Fruit fly (Drosophila melanogaster): ENCODE data around the gene CanA1.

The CanA1 gene

DNA sequence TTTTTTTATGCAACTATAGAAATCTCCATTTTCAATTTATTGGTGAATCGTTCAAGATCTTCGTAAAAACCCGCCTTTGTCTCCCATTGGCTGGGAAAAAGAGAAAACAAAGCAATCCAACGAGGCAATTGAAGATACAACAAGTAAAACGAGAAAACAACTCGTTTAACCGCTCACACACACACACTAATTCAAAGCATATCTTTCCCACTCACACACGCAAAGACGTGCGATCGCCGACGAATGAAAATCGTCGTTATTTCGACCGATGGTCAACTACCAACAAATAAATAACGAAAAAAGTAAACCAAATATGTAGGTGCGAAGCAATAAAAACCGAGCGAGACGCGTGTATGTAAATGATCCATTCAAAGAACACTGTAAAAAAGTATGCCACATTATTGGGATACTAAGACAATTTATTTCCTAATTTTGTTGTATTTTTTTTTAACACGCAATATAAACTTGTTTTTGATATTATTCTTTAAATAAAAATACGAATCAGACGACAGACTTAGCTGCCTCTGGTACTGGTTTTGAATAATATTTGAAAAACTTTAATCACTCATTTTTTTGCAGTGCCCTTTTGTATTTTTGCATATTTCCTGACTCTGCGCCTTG is 23.3 kb downstream of the CanA1 start (continued):
- no peak for TF ChIP-seq hkb (optimal IDR thresholded peaks at IDR 0.05)
- no peak for TF ChIP-seq hkb (GFP tag; IDR thresholded peaks at IDR 0.05)
- no peak for TF ChIP-seq CG9727 (GFP tag; optimal IDR thresholded peaks at IDR 0.05)
- TF ChIP-seq wdn (GFP tag; IDR thresholded peaks at IDR 0.05), result no peak
- peak; percentile 87 for TF ChIP-seq sens (GFP tag)
- TF ChIP-seq CG7839 (tag; optimal IDR thresholded peaks at IDR 0.05), result no peak
- TF ChIP-seq CG42726 (GFP tag; IDR thresholded peaks at IDR 0.05; ENCODE audit: partially characterized antibody), result no peak
- TF ChIP-seq B-H1 (GFP tag; IDR thresholded peaks at IDR 0.05), result no peak
- TF ChIP-seq rib (GFP tag; IDR thresholded peaks at IDR 0.05), result no peak
- TF ChIP-seq knrl (GFP tag; IDR thresholded peaks at IDR 0.05; ENCODE audit: partially characterized antibody), result no peak
- TF ChIP-seq D19A (tag; optimal IDR thresholded peaks at IDR 0.05), result no peak
- no peak for TF ChIP-seq Ravus (GFP tag; IDR thresholded peaks at IDR 0.05)
- no peak for TF ChIP-seq sisA (GFP tag; IDR thresholded peaks at IDR 0.05)
- no peak for TF ChIP-seq zfh2 (GFP tag; optimal IDR thresholded peaks at IDR 0.05)
- TF ChIP-seq pita (GFP tag; optimal IDR thresholded peaks at IDR 0.05), result no peak
- peak; percentile 68 for TF ChIP-seq gem (tag; optimal IDR thresholded peaks at IDR 0.05)
- TF ChIP-seq nerfin-2 (GFP tag; IDR thresholded peaks at IDR 0.05; ENCODE audit: partially characterized antibody), result no peak
- TF ChIP-seq CG13624 (GFP tag; optimal IDR thresholded peaks at IDR 0.05), result no peak
- TF ChIP-seq vvl (GFP tag; IDR thresholded peaks at IDR 0.05), result peak; percentile 50
- no peak for TF ChIP-seq Gug (GFP tag; IDR thresholded peaks at IDR 0.05)
- TF ChIP-seq Camta (GFP tag; optimal IDR thresholded peaks at IDR 0.05), result no peak
- no peak for TF ChIP-seq CG7963 (GFP tag; IDR thresholded peaks at IDR 0.05; ENCODE audit: partially characterized antibody)
- no peak for TF ChIP-seq sens-2 (GFP tag; IDR thresholded peaks at IDR 0.05)
- TF ChIP-seq CG4820 (GFP tag; optimal IDR thresholded peaks at IDR 0.05), result no peak
- no peak for TF ChIP-seq Mad (GFP tag; optimal IDR thresholded peaks at IDR 0.05)
- peak; percentile 1 for TF ChIP-seq CG8924 (tag; optimal IDR thresholded peaks at IDR 0.05)
- no peak for TF ChIP-seq tna (GFP tag; IDR thresholded peaks at IDR 0.05; ENCODE audit: partially characterized antibody)
- TF ChIP-seq pho (GFP tag; optimal IDR thresholded peaks at IDR 0.05), result no peak
- TF ChIP-seq wek (GFP tag; optimal IDR thresholded peaks at IDR 0.05), result no peak
- no peak for TF ChIP-seq MTF-1 (GFP tag; optimal IDR thresholded peaks at IDR 0.05; ENCODE audit: borderline replicate concordance)
- TF ChIP-seq CG7786 (GFP tag; optimal IDR thresholded peaks at IDR 0.05), result no peak
- TF ChIP-seq Usf (GFP tag; optimal IDR thresholded peaks at IDR 0.05), result no peak
- TF ChIP-seq stwl (tag; optimal IDR thresholded peaks at IDR 0.05), result no peak
- no peak for TF ChIP-seq bcd (GFP tag; optimal IDR thresholded peaks at IDR 0.05)
- TF ChIP-seq prd (optimal IDR thresholded peaks at IDR 0.05), result no peak
- peak; percentile 43; the same call in 1 of the 3 replicates for TF ChIP-seq prd (GFP tag; IDR thresholded peaks at IDR 0.05)
- TF ChIP-seq p53 (GFP tag; optimal IDR thresholded peaks at IDR 0.05), result no peak
- TF ChIP-seq bowl (GFP tag; IDR thresholded peaks at IDR 0.05), result no peak
- TF ChIP-seq CG16779 (GFP tag; IDR thresholded peaks at IDR 0.05), result no peak
- no peak for TF ChIP-seq tap (tag; optimal IDR thresholded peaks at IDR 0.05)
- no peak for TF ChIP-seq CG10959 (GFP tag; IDR thresholded peaks at IDR 0.05)
- TF ChIP-seq Hr3 (GFP tag; optimal IDR thresholded peaks at IDR 0.05), result no peak
- no peak for TF ChIP-seq Side (GFP tag; optimal IDR thresholded peaks at IDR 0.05)
- TF ChIP-seq zf30C (GFP tag; optimal IDR thresholded peaks at IDR 0.05), result peak; percentile 72
- peak; percentile 19 for TF ChIP-seq zen (tag; optimal IDR thresholded peaks at IDR 0.05)
- TF ChIP-seq CG10462 (GFP tag; optimal IDR thresholded peaks at IDR 0.05), result no peak
- no peak for TF ChIP-seq YL-1 (GFP tag; optimal IDR thresholded peaks at IDR 0.05)
- no peak for TF ChIP-seq Dip3 (GFP tag; optimal IDR thresholded peaks at IDR 0.05)
- no peak for TF ChIP-seq CG4360 (GFP tag; IDR thresholded peaks at IDR 0.05)
- TF ChIP-seq CG11456 (GFP tag; IDR thresholded peaks at IDR 0.05), result no peak
- no peak for TF ChIP-seq gcm (GFP tag; optimal IDR thresholded peaks at IDR 0.05)
- TF ChIP-seq grau (tag; optimal IDR thresholded peaks at IDR 0.05), result no peak

Data from whole organism, embryonic.